Worm (Caenorhabditis elegans) whole organism, L2 larva: ENCODE data around the gene F14E5.2.

Source experiments
- C34F6.9 ChIP-seq: fragments of 150-350 bp; optimal IDR thresholded peaks from 2 replicates; lab custom pipeline; 2014; ENCODE audit warnings: missing biosample characterization, missing genetic modification characterization
- F13H6.1 ChIP-seq: sonication (generic microtip); optimal IDR thresholded peaks from 2 replicates; lab custom pipeline; 2016; ENCODE audit warnings: missing genetic modification characterization, missing compliant biosample characterization
- Y55F3AM.14 ChIP-seq: fragments of 200-800 bp; sonication (Bioruptor generic); optimal IDR thresholded peaks from 2 replicates; lab custom pipeline; 2018; ENCODE audit warnings: mild to moderate bottlenecking, missing genetic modification characterization, missing compliant biosample characterization
- ZK546.5 ChIP-seq: sonication (generic microtip); optimal IDR thresholded peaks from 2 replicates; lab custom pipeline; 2017; ENCODE audit warnings: missing biosample characterization, missing genetic modification characterization
- alr-1 ChIP-seq: fragments of 150-350 bp; optimal IDR thresholded peaks from 2 replicates; lab custom pipeline; 2014; ENCODE audit warnings: missing biosample characterization, missing genetic modification characterization
- aly-2 ChIP-seq: fragments of 150-350 bp; optimal IDR thresholded peaks from 2 replicates; lab custom pipeline; 2014; ENCODE audit warnings: missing biosample characterization, missing genetic modification characterization
- ama-1 ChIP-seq: fragments of 150-350 bp; optimal IDR thresholded peaks from 2 replicates; lab custom pipeline; 2018; ENCODE audit warnings: inconsistent platforms
- blmp-1 ChIP-seq: sonication (generic microtip); optimal IDR thresholded peaks from 2 replicates; lab custom pipeline; 2017; ENCODE audit warnings: missing genetic modification characterization, mild to moderate bottlenecking, missing compliant biosample characterization, antibody characterized with exemption, moderate library complexity; ENCODE audit not compliant: insufficient read depth
- ceh-16 ChIP-seq: fragments of 150-350 bp; optimal IDR thresholded peaks from 2 replicates; lab custom pipeline; 2014; ENCODE audit warnings: missing biosample characterization, missing genetic modification characterization
- ceh-82 ChIP-seq: fragments of 150-350 bp; optimal IDR thresholded peaks from 2 replicates; lab custom pipeline; 2014; ENCODE audit warnings: missing biosample characterization, missing genetic modification characterization
- dmd-4 ChIP-seq: sonication (generic microtip); optimal IDR thresholded peaks from 2 replicates; lab custom pipeline; 2017; ENCODE audit warnings: missing biosample characterization, missing genetic modification characterization
- egl-27 ChIP-seq: sonication (generic microtip); optimal IDR thresholded peaks from 3 replicates; lab custom pipeline; 2017; ENCODE audit warnings: missing biosample characterization, missing genetic modification reagents, missing genetic modification characterization
- elt-1 ChIP-seq: fragments of 150-350 bp; optimal IDR thresholded peaks from 2 replicates; lab custom pipeline; 2014; ENCODE audit warnings: missing biosample characterization, missing genetic modification characterization
- elt-3 ChIP-seq: sonication (generic microtip); optimal IDR thresholded peaks from 2 replicates; lab custom pipeline; 2017; ENCODE audit warnings: missing biosample characterization, missing genetic modification characterization
- fos-1 ChIP-seq: fragments of 150-350 bp; optimal IDR thresholded peaks from 2 replicates; lab custom pipeline; 2014; ENCODE audit warnings: missing biosample characterization, missing genetic modification characterization
- lin-13 ChIP-seq: fragments of 150-350 bp; optimal IDR thresholded peaks from 2 replicates; lab custom pipeline; 2014; ENCODE audit warnings: missing biosample characterization, missing genetic modification reagents, missing genetic modification characterization
- lsy-2 ChIP-seq, 2 experiments: fragments of 150-350 bp in 1 of 2; sonication (generic microtip) in 1 of 2; optimal IDR thresholded peaks; 2 replicates each; lab custom pipeline; 2014 to 2017; ENCODE audit warnings: missing biosample characterization in 2 of 2, missing genetic modification characterization in 2 of 2
- mab-5 ChIP-seq: fragments of 150-350 bp; optimal IDR thresholded peaks from 2 replicates; lab custom pipeline; 2014; ENCODE audit warnings: missing biosample characterization, missing genetic modification characterization
- mdl-1 ChIP-seq, 2 experiments: fragments of 150-350 bp in 1 of 2; sonication (generic microtip) in 1 of 2; optimal IDR thresholded peaks; 2 replicates each; lab custom pipeline; 2017; ENCODE audit warnings: missing biosample characterization in 2 of 2, missing genetic modification characterization in 2 of 2
- nhr-11 ChIP-seq: fragments of 150-350 bp; optimal IDR thresholded peaks from 2 replicates; lab custom pipeline; 2014; ENCODE audit warnings: missing biosample characterization, missing genetic modification characterization
- nhr-21 ChIP-seq: fragments of 150-350 bp; optimal IDR thresholded peaks from 2 replicates; lab custom pipeline; 2014; ENCODE audit warnings: missing biosample characterization, missing genetic modification characterization
- nhr-23 ChIP-seq: fragments of 150-350 bp; optimal IDR thresholded peaks from 2 replicates; lab custom pipeline; 2014; ENCODE audit warnings: missing biosample characterization, missing genetic modification reagents, missing genetic modification characterization
- nhr-237 ChIP-seq: fragments of 150-350 bp; optimal IDR thresholded peaks from 2 replicates; lab custom pipeline; 2014; ENCODE audit warnings: missing biosample characterization, missing genetic modification characterization
- nhr-25 ChIP-seq: fragments of 150-350 bp; sonication (generic microtip); optimal IDR thresholded peaks from 3 replicates; lab custom pipeline; 2014; ENCODE audit warnings: missing biosample characterization, missing genetic modification characterization
- nhr-6 ChIP-seq: fragments of 150-350 bp; optimal IDR thresholded peaks from 2 replicates; lab custom pipeline; 2014; ENCODE audit warnings: missing biosample characterization, missing genetic modification characterization
- peb-1 ChIP-seq: fragments of 150-350 bp; optimal IDR thresholded peaks from 2 replicates; lab custom pipeline; 2014; ENCODE audit warnings: missing biosample characterization, missing genetic modification characterization
- sem-4 ChIP-seq: fragments of 150-350 bp; optimal IDR thresholded peaks from 2 replicates; lab custom pipeline; 2014; ENCODE audit warnings: missing biosample characterization, missing genetic modification reagents, missing genetic modification characterization
- sma-3 ChIP-seq: sonication (generic microtip); optimal IDR thresholded peaks from 2 replicates; lab custom pipeline; 2016; ENCODE audit warnings: missing genetic modification reagents, missing genetic modification characterization, missing compliant biosample characterization
- snpc-4 ChIP-seq: fragments of 150-350 bp; optimal IDR thresholded peaks from 2 replicates; lab custom pipeline; 2014; ENCODE audit warnings: missing biosample characterization, missing genetic modification characterization
- unc-39 ChIP-seq: fragments of 150-350 bp; optimal IDR thresholded peaks from 2 replicates; lab custom pipeline; 2014; ENCODE audit warnings: missing biosample characterization, missing genetic modification characterization
- unc-55 ChIP-seq: fragments of 150-350 bp; sonication (generic microtip); optimal IDR thresholded peaks from 3 replicates; lab custom pipeline; 2014; ENCODE audit warnings: missing biosample characterization, missing genetic modification reagents, missing genetic modification characterization
- unc-62 ChIP-seq: fragments of 150-350 bp; optimal IDR thresholded peaks from 2 replicates; lab custom pipeline; 2014; ENCODE audit warnings: missing biosample characterization, missing genetic modification reagents, missing genetic modification characterization
- zag-1 ChIP-seq: fragments of 150-350 bp; optimal IDR thresholded peaks from 2 replicates; lab custom pipeline; 2014; ENCODE audit warnings: missing biosample characterization, missing genetic modification characterization
- ztf-11 ChIP-seq: sonication (generic microtip); optimal IDR thresholded peaks from 2 replicates; lab custom pipeline; 2017; ENCODE audit warnings: missing biosample characterization, missing genetic modification characterization
- ztf-4 ChIP-seq: fragments of 150-350 bp; optimal IDR thresholded peaks from 2 replicates; lab custom pipeline; 2014; ENCODE audit warnings: missing biosample characterization, missing genetic modification characterization

Gene F14E5.2

DNA sequence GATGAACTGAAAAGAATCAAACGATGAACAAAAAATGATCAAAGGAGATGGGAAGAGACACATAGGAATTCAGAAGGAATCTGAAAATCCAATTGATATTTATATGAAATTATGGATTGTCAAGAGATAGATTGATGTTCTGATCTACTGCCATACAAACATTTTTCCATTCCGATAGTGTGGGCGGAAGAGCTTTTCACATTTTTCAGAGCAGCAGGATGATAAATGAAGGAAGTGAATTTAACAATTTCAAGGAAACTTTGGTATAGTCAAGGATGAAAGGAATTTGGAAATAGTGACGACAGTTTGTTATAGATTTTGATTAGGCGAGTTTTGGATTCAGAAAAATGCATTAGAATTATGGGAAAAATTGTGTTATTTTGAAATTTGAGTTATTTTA lies 23.4 kb downstream of the F14E5.2 start, which contains the start of gene ubc-24:
ubc-24 (plus strand) TSS at position 301 of the 400 bp plus-strand sequence.
- TF ChIP-seq lsy-2 (tag; optimal IDR thresholded peaks at IDR 0.05; lab: Kevin White, UChicago) (no peak), sma-3 (no peak), ztf-11 (tag; lab: Kevin White, UChicago) (no peak), elt-1 (tag; lab: Kevin White, UChicago) (no peak), zag-1 (no peak), nhr-237 (tag; lab: Kevin White, UChicago) (no peak), elt-3 (no peak), snpc-4 (tag; lab: Kevin White, UChicago) (no peak), ama-1 (lab: Kevin White, UChicago) (no peak), nhr-11 (tag; lab: Kevin White, UChicago) (no peak), egl-27 (tag; lab: Kevin White, UChicago) (no peak)

DNA sequence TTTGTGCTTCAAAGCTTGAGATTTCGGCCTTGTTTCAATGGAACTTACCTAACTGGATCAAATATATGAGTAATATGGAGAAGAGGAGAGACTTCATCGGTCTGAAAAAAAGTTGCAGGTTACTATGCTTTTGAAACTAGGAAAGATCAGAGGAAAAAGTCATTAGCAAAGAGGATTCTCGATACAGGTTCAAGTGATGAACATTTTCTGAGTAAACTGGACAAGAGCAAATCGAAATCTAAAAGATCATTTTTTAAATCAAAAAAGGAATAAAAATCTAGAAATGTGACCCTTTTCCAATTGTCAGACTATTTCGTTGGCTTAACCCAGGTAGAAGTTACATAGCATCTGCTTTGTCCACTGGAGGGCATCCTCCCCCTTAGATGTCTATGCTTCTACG lies 23.9 kb downstream of the F14E5.2 start, which contains the start of gene skpo-1:
skpo-1 (minus strand) TSS at position 101 of the 400 bp plus-strand sequence.
- TF ChIP-seq ZK546.5: no peak
- TF ChIP-seq blmp-1 (tag; lab: Kevin White, UChicago): no peak
- TF ChIP-seq sem-4 (tag; lab: Kevin White, UChicago): no peak
- TF ChIP-seq ztf-11 (tag; lab: Kevin White, UChicago): no peak
- TF ChIP-seq unc-39: no peak
- TF ChIP-seq elt-1 (tag; lab: Kevin White, UChicago): no peak
- TF ChIP-seq C34F6.9 (tag; lab: Kevin White, UChicago): no peak
- TF ChIP-seq unc-55: no peak
- TF ChIP-seq aly-2 (tag; lab: Kevin White, UChicago): no peak
- TF ChIP-seq F13H6.1 (tag; lab: Kevin White, UChicago): no peak
- no peak for TF ChIP-seq ztf-4 (tag; lab: Kevin White, UChicago)
- no peak for TF ChIP-seq lsy-2 (tag; optimal IDR thresholded peaks at IDR 0.05; lab: Kevin White, UChicago)
- no peak for TF ChIP-seq mdl-1 (tag; optimal IDR thresholded peaks at IDR 0.05; lab: Kevin White, UChicago)
- TF ChIP-seq, all 48 proteins: peak for 0

DNA sequence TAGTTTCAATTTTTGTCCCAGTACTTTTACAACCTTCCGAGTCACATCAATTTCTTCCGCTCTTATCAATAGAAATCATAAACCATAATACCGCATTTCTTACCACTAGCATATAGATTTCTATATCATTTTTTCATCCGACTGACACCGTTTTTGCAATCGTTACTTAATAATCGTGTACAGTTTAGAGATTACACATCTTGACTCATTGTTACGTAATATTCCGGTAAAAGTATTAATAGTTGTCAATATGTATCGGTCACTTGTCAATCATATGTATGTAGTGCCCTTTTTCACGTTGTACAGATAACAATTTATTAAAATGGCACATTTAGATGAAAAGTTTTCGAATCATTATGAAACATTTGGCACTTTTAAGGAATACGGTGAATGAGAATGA lies 28.7 kb downstream of the F14E5.2 start:
- TF ChIP-seq fos-1 (tag; lab: Kevin White, UChicago): peak; percentile 30
- TF ChIP-seq ztf-4 (tag; lab: Kevin White, UChicago): no peak

DNA sequence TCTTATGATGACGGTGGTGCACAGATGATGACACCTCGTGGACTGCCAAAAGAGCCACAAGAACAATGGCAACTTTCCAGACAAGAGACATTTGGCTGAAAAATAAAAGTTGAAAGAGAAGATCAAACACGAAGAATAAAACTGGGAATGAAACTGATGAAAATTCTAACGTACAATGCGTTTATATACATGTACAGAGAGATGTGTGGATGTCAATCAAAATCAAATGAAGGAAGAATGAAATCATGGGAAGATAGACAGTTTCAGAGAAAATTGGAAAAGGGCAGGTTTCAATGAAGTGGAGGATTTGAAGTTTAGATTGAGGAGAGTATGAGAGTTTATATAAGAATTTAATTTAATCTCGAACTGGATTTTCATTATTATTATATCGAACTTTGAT lies 29.6 kb downstream of the F14E5.2 start, which contains the start of gene dod-23:
dod-23 (minus strand) TSS at position 101 of the 400 bp plus-strand sequence.
- TF ChIP-seq F13H6.1 (tag; lab: Kevin White, UChicago) (no peak), nhr-23 (tag; lab: Kevin White, UChicago) (no peak), unc-55 (no peak), sem-4 (tag; lab: Kevin White, UChicago) (no peak), Y55F3AM.14 (no peak), lsy-2 (tag; optimal IDR thresholded peaks at IDR 0.05; lab: Kevin White, UChicago) (no peak), ceh-82 (no peak), lin-13 (GFP tag; lab: Kevin White, UChicago) (no peak), ceh-16 (tag; lab: Kevin White, UChicago) (no peak), elt-1 (tag; lab: Kevin White, UChicago) (no peak), peb-1 (tag; lab: Kevin White, UChicago) (no peak), unc-62 (GFP tag; lab: Kevin White, UChicago) (no peak)

DNA sequence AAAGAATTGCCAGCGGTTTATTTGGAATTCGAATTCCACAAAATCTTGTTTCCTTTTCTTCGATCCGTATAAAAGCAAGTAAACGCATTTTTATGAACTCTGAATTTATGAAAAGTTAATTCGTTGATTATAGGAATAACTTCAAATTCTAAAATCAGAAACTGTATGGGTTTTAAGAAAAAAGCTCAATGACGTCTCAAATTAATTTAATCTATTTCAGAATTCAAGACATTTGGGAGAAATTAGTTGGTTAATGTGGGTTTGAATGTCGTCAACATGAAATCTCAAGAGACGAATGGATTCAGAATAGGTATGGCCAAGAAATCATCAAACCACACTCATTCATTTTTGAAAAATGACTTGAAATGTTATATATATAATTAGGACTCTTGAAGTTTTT lies 32.6 kb downstream of the F14E5.2 start, which contains the start of gene F49E12.7:
F49E12.7 (minus strand) TSS at position 101 of the 400 bp plus-strand sequence.
- TF ChIP-seq dmd-4 (tag; lab: Kevin White, UChicago): no peak
- no peak for TF ChIP-seq ztf-11 (tag; lab: Kevin White, UChicago)
- no peak for TF ChIP-seq lsy-2 (tag; optimal IDR thresholded peaks at IDR 0.05; lab: Kevin White, UChicago)
- no peak for TF ChIP-seq unc-39
- TF ChIP-seq nhr-23 (tag; lab: Kevin White, UChicago): no peak
- no peak for TF ChIP-seq C34F6.9 (tag; lab: Kevin White, UChicago)
- no peak for TF ChIP-seq ama-1 (lab: Kevin White, UChicago)
- TF ChIP-seq fos-1 (tag; lab: Kevin White, UChicago): no peak
- TF ChIP-seq snpc-4 (tag; lab: Kevin White, UChicago): no peak
- TF ChIP-seq nhr-6 (tag; lab: Kevin White, UChicago): no peak

DNA sequence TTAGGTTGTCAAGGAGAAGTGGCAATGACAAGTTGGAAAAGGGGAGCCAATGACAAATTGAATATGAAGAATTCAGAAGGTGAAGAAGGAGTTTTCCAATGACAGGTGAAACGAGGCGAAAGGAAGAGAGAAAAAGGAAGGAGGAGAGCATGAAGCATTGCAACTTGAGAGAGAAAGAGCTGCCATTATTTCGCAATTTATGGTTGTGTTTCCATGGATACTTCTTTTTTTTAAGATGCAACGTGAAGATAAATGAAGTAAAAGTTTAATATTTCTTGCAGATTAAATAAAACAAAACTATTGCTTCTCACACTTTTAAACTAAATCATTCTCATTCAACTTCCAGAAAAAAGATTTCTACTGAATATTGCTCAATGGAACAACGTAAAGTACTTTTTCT lies 34.5 kb downstream of the F14E5.2 start, which contains the start of gene F49E12.8:
F49E12.8 (minus strand) TSS at position 101 of the 400 bp plus-strand sequence.
- no peak for TF ChIP-seq ztf-4 (tag; lab: Kevin White, UChicago)
- TF ChIP-seq nhr-25: no peak
- TF ChIP-seq aly-2 (tag; lab: Kevin White, UChicago): no peak
- TF ChIP-seq unc-39: no peak
- no peak for TF ChIP-seq Y55F3AM.14
- no peak for TF ChIP-seq nhr-21
- TF ChIP-seq mab-5 (tag; lab: Kevin White, UChicago): no peak
- no peak for TF ChIP-seq alr-1 (tag; lab: Kevin White, UChicago)
- no peak for TF ChIP-seq sma-3
- no peak for TF ChIP-seq elt-3
- TF ChIP-seq, all 48 proteins: peak for 0
